Fruit fly (Drosophila melanogaster) whole organism: ENCODE measurements around the gene CG44355.

Experiments
- CG8478 ChIP-seq: fragments of >200 bp; optimal IDR thresholded peaks from 2 replicates; lab custom pipeline; 2018; ENCODE audit warnings: inconsistent platforms
- Dll ChIP-seq: fragments of >200 bp; optimal IDR thresholded peaks from 2 replicates; lab custom pipeline; 2017
- EcR ChIP-seq, 2 experiments: fragments of >200 bp; optimal IDR thresholded peaks; 2 replicates each; lab custom pipeline; 2017; ENCODE audit warnings: missing biosample characterization in 2 of 2, missing genetic modification characterization in 2 of 2, missing genetic modification reagents in 2 of 2
- pan ChIP-seq: fragments of >200 bp; optimal IDR thresholded peaks from 2 replicates; lab custom pipeline; 2017
- psq ChIP-seq: fragments of >200 bp; optimal IDR thresholded peaks from 2 replicates; lab custom pipeline; 2017
- usp ChIP-seq: fragments of >200 bp; optimal IDR thresholded peaks from 2 replicates; lab custom pipeline; 2017; ENCODE audit warnings: missing biosample characterization, missing genetic modification characterization, mixed read lengths

The CG44355 gene

dm6 chr3L:12289664-12290063 is 20.9 kb upstream of the CG44355 start:
- TF ChIP-seq EcR (GFP tag; optimal IDR thresholded peaks at IDR 0.05; lab: Kevin White, UChicago) (no peak), CG8478 (lab: Kevin White, UChicago) (no peak), pan (lab: Kevin White, UChicago) (no peak), psq (no peak), usp (GFP tag; lab: Kevin White, UChicago) (no peak), Dll (lab: Kevin White, UChicago) (no peak)

dm6 chr3L:12290556-12290955 is 20.0 kb upstream of the CG44355 start:
- no peak for TF ChIP-seq usp (GFP tag; lab: Kevin White, UChicago)
- no peak for TF ChIP-seq EcR (GFP tag; optimal IDR thresholded peaks at IDR 0.05; lab: Kevin White, UChicago)
- no peak for TF ChIP-seq Dll (lab: Kevin White, UChicago)
- no peak for TF ChIP-seq psq
- TF ChIP-seq CG8478 (lab: Kevin White, UChicago) = no peak
- no peak for TF ChIP-seq pan (lab: Kevin White, UChicago)

- TF ChIP-seq CG8478 (lab: Kevin White, UChicago) (no peak), psq (no peak)
Observed at dm6 chr3L:12294602-12295001, 16.0 kb upstream of the CG44355 start.

- TF ChIP-seq Dll (lab: Kevin White, UChicago) (no peak), psq (no peak), CG8478 (lab: Kevin White, UChicago) (no peak), EcR (GFP tag; optimal IDR thresholded peaks at IDR 0.05; lab: Kevin White, UChicago) (no peak), pan (lab: Kevin White, UChicago) (no peak), usp (GFP tag; lab: Kevin White, UChicago) (no peak)
Observed at dm6 chr3L:12296073-12296527, 14.5 kb upstream of the CG44355 start, which contains the start of gene CG4328. Gene CG4328, minus strand, starts transcription at chr3L:12296123.

- no peak for TF ChIP-seq pan (lab: Kevin White, UChicago)
- no peak for TF ChIP-seq usp (GFP tag; lab: Kevin White, UChicago)
- no peak for TF ChIP-seq CG8478 (lab: Kevin White, UChicago)
- TF ChIP-seq psq = no peak
Observed at dm6 chr3L:12298092-12298491, 12.5 kb upstream of the CG44355 start.

dm6 chr3L:12305896-12306295 is 4.7 kb upstream of the CG44355 start:
- no peak for TF ChIP-seq CG8478 (lab: Kevin White, UChicago)
- TF ChIP-seq pan (lab: Kevin White, UChicago) = no peak
- TF ChIP-seq Dll (lab: Kevin White, UChicago) = no peak
- no peak for TF ChIP-seq usp (GFP tag; lab: Kevin White, UChicago)
- no peak for TF ChIP-seq psq
- TF ChIP-seq EcR (GFP tag; optimal IDR thresholded peaks at IDR 0.05; lab: Kevin White, UChicago) = no peak

dm6 chr3L:12313280-12313679 is 2.7 kb downstream of the CG44355 start:
- TF ChIP-seq CG8478 (lab: Kevin White, UChicago) (no peak), pan (lab: Kevin White, UChicago) (no peak), usp (GFP tag; lab: Kevin White, UChicago) (no peak)

- TF ChIP-seq EcR (GFP tag; optimal IDR thresholded peaks at IDR 0.05; lab: Kevin White, UChicago) (no peak), psq (no peak), CG8478 (lab: Kevin White, UChicago) (no peak), Dll (lab: Kevin White, UChicago) (no peak), usp (GFP tag; lab: Kevin White, UChicago) (no peak), pan (lab: Kevin White, UChicago) (no peak)
Observed at dm6 chr3L:12319782-12320181, 9.2 kb downstream of the CG44355 start.

- TF ChIP-seq pan (lab: Kevin White, UChicago) (no peak), Dll (lab: Kevin White, UChicago) (no peak), EcR (GFP tag; optimal IDR thresholded peaks at IDR 0.05; lab: Kevin White, UChicago) (no peak), usp (GFP tag; lab: Kevin White, UChicago) (no peak), psq (no peak), CG8478 (lab: Kevin White, UChicago) (no peak)
Observed at dm6 chr3L:12328781-12329282, 18.2 kb downstream of the CG44355 start, which contains the start of gene Lmx1a. Gene Lmx1a, plus strand, starts transcription at chr3L:12329232.

dm6 chr3L:12329549-12329948 is 18.9 kb downstream of the CG44355 start:
- TF ChIP-seq CG8478 (lab: Kevin White, UChicago) (no peak), pan (lab: Kevin White, UChicago) (no peak), EcR (GFP tag; optimal IDR thresholded peaks at IDR 0.05; lab: Kevin White, UChicago) (no peak), usp (GFP tag; lab: Kevin White, UChicago) (no peak), psq (no peak), Dll (lab: Kevin White, UChicago) (no peak)

- TF ChIP-seq Dll (lab: Kevin White, UChicago) (no peak), pan (lab: Kevin White, UChicago) (no peak), EcR (GFP tag; optimal IDR thresholded peaks at IDR 0.05; lab: Kevin White, UChicago) (no peak), psq (no peak), CG8478 (lab: Kevin White, UChicago) (no peak)
Observed at dm6 chr3L:12336339-12336738, 25.7 kb downstream of the CG44355 start, which contains the start of gene CG10418. Gene CG10418, plus strand, starts transcription at chr3L:12336676.

dm6 chr3L:12350307-12350706 is 39.7 kb downstream of the CG44355 start:
- no peak for TF ChIP-seq CG8478 (lab: Kevin White, UChicago)

- no peak for TF ChIP-seq usp (GFP tag; lab: Kevin White, UChicago)
- no peak for TF ChIP-seq Dll (lab: Kevin White, UChicago)
- no peak for TF ChIP-seq EcR (GFP tag; optimal IDR thresholded peaks at IDR 0.05; lab: Kevin White, UChicago)
- no peak for TF ChIP-seq CG8478 (lab: Kevin White, UChicago)
- TF ChIP-seq pan (lab: Kevin White, UChicago) = no peak
Observed at dm6 chr3L:12351440-12351839, 40.8 kb downstream of the CG44355 start, which contains the start of gene CrzR. Gene CrzR, minus strand, starts transcription at chr3L:12351544.
